Fruit fly (Drosophila melanogaster) whole organism, embryonic: ENCODE results near the gene REG.
A peak's percentile ranks its signal among the peaks of the same experiment; 100 is the strongest.

Experiments
- Bdp1 ChIP-seq: fragments of 200-800 bp; sonication (Bioruptor generic); optimal IDR thresholded peaks from 3 replicates; lab custom pipeline; 2016; ENCODE audit warnings: missing biosample characterization, missing genetic modification characterization
- Bteb2 ChIP-seq: fragments of 200-800 bp; sonication (Bioruptor generic); optimal IDR thresholded peaks from 2 replicates; lab custom pipeline; 2016; ENCODE audit warnings: missing biosample characterization, missing genetic modification characterization
- CG10321 ChIP-seq: fragments of 200-800 bp; sonication (Bioruptor generic); IDR thresholded peaks from 2 replicates; pipeline ENCODE4 v1.3.6; 2022; ENCODE audit warnings: missing biosample characterization, missing genetic modification characterization
- CG11247 ChIP-seq: fragments of 200-800 bp; sonication (Bioruptor generic); IDR thresholded peaks from 2 replicates; pipeline ENCODE4 v1.3.6; 2022; ENCODE audit warnings: missing biosample characterization, missing genetic modification characterization
- CG1233 ChIP-seq: fragments of 200-800 bp; sonication (Bioruptor generic); optimal IDR thresholded peaks from 4 replicates; lab custom pipeline; 2018; ENCODE audit warnings: missing biosample characterization, mild to moderate bottlenecking, missing genetic modification characterization
- CG15269 ChIP-seq: fragments of 200-800 bp; sonication (Bioruptor generic); optimal IDR thresholded peaks from 2 replicates; lab custom pipeline; 2018; ENCODE audit warnings: missing biosample characterization, mild to moderate bottlenecking, missing genetic modification characterization, moderate library complexity
- CG16815 ChIP-seq: fragments of 200-800 bp; sonication (Bioruptor generic); optimal IDR thresholded peaks from 3 replicates; lab custom pipeline; 2017; ENCODE audit warnings: missing biosample characterization, mild to moderate bottlenecking, missing genetic modification characterization
- CG17612 ChIP-seq: fragments of 200-800 bp; sonication (Bioruptor generic); IDR thresholded peaks from 2 replicates; pipeline ENCODE4 v1.3.6; 2022; ENCODE audit warnings: missing biosample characterization, missing genetic modification characterization
- CG18262 ChIP-seq: fragments of 200-800 bp; optimal IDR thresholded peaks from 3 replicates; lab custom pipeline; 2019; ENCODE audit warnings: missing biosample characterization, mild to moderate bottlenecking, missing genetic modification characterization, moderate library complexity
- CG18619 ChIP-seq: fragments of 200-800 bp; sonication (Bioruptor generic); optimal IDR thresholded peaks from 3 replicates; lab custom pipeline; 2017; ENCODE audit warnings: missing biosample characterization, mild to moderate bottlenecking, missing genetic modification characterization
- CG2202 ChIP-seq: fragments of 200-800 bp; sonication (Bioruptor generic); optimal IDR thresholded peaks from 2 replicates; lab custom pipeline; 2018; ENCODE audit warnings: missing biosample characterization, mild to moderate bottlenecking, missing genetic modification characterization
- CG31365 ChIP-seq: fragments of 200-800 bp; sonication (Bioruptor generic); optimal IDR thresholded peaks from 2 replicates; lab custom pipeline; 2018; ENCODE audit warnings: missing biosample characterization, mild to moderate bottlenecking, missing genetic modification characterization
- CG32767 ChIP-seq: fragments of 200-800 bp; sonication (Bioruptor generic); IDR thresholded peaks from 2 replicates; pipeline ENCODE4 v1.3.6; 2022; ENCODE audit warnings: missing biosample characterization, missing genetic modification characterization
- CG32772 ChIP-seq: fragments of 200-800 bp; sonication (Bioruptor generic); IDR thresholded peaks from 2 replicates; pipeline ENCODE4 v1.3.6; 2022; ENCODE audit warnings: missing biosample characterization, missing genetic modification characterization
- CG34422 ChIP-seq: fragments of 200-800 bp; sonication (Bioruptor generic); IDR thresholded peaks from 3 replicates; pipeline ENCODE4 v1.3.6; 2022; ENCODE audit warnings: missing biosample characterization, missing genetic modification characterization
- CG4617 ChIP-seq: fragments of 200-800 bp; sonication (Bioruptor generic); optimal IDR thresholded peaks from 3 replicates; lab custom pipeline; 2016; ENCODE audit warnings: missing biosample characterization, missing genetic modification characterization, borderline replicate concordance
- CG6765 ChIP-seq: fragments of 200-800 bp; sonication (Bioruptor generic); optimal IDR thresholded peaks from 3 replicates; lab custom pipeline; 2017; ENCODE audit warnings: missing biosample characterization, mild to moderate bottlenecking, missing genetic modification characterization
- CG6813 ChIP-seq: fragments of 200-800 bp; sonication (Bioruptor generic); optimal IDR thresholded peaks from 2 replicates; lab custom pipeline; 2017; ENCODE audit warnings: missing biosample characterization, missing genetic modification characterization, mild to moderate bottlenecking, moderate library complexity, missing genetic modification reagents
- CG7839 ChIP-seq: fragments of 200-800 bp; sonication (Bioruptor generic); optimal IDR thresholded peaks from 3 replicates; lab custom pipeline; 2018; ENCODE audit warnings: missing biosample characterization, mild to moderate bottlenecking, missing genetic modification characterization, moderate library complexity
- CG9437 ChIP-seq: fragments of 200-800 bp; sonication (Bioruptor generic); optimal IDR thresholded peaks from 2 replicates; lab custom pipeline; 2018; ENCODE audit warnings: missing biosample characterization, mild to moderate bottlenecking, missing genetic modification characterization
- Chrac-16 ChIP-seq: fragments of 200-800 bp; sonication (Bioruptor generic); optimal IDR thresholded peaks from 3 replicates; lab custom pipeline; 2016; ENCODE audit warnings: missing biosample characterization, missing genetic modification characterization
- Dad ChIP-seq: fragments of 200-800 bp; sonication (Bioruptor generic); optimal IDR thresholded peaks from 3 replicates; lab custom pipeline; 2016; ENCODE audit warnings: missing biosample characterization, missing genetic modification characterization
- Dek ChIP-seq: fragments of 200-800 bp; sonication (Bioruptor generic); optimal IDR thresholded peaks from 3 replicates; lab custom pipeline; 2019; ENCODE audit warnings: missing biosample characterization, mild to moderate bottlenecking, missing genetic modification characterization, moderate library complexity
- Dfd ChIP-seq, 2 experiments: fragments of >200 bp; optimal IDR thresholded peaks; 2 replicates each; lab custom pipeline; 2017; ENCODE audit warnings: missing biosample characterization in 2 of 2, missing genetic modification characterization in 2 of 2
- Dip2 ChIP-seq: fragments of 200-800 bp; sonication (Bioruptor generic); IDR thresholded peaks from 2 replicates; pipeline ENCODE4 v1.3.6; 2022; ENCODE audit warnings: missing biosample characterization, missing genetic modification characterization
- E2f1 ChIP-seq: fragments of 200-800 bp; sonication (Bioruptor generic); IDR thresholded peaks from 2 replicates; pipeline ENCODE4 v1.3.6; 2022; ENCODE audit warnings: missing biosample characterization, missing genetic modification characterization
- Ets65A ChIP-seq: fragments of 200-800 bp; sonication (Bioruptor generic); peaks from one replicate; lab custom pipeline; 2016; ENCODE audit warnings: missing biosample characterization, missing genetic modification characterization
- Ets97D ChIP-seq: fragments of 200-800 bp; sonication (Bioruptor generic); optimal IDR thresholded peaks from 3 replicates; lab custom pipeline; 2016; ENCODE audit warnings: missing biosample characterization, missing genetic modification characterization
- Mad ChIP-seq: fragments of 200-800 bp; sonication (Bioruptor generic); optimal IDR thresholded peaks from 2 replicates; lab custom pipeline; 2016; ENCODE audit warnings: missing biosample characterization, missing genetic modification characterization
- Mes4 ChIP-seq: fragments of 200-800 bp; sonication (Bioruptor generic); optimal IDR thresholded peaks from 2 replicates; lab custom pipeline; 2016; ENCODE audit warnings: missing biosample characterization, missing genetic modification characterization
- NK7.1 ChIP-seq: fragments of 200-800 bp; sonication (Bioruptor generic); optimal IDR thresholded peaks from 3 replicates; lab custom pipeline; 2016; ENCODE audit warnings: missing biosample characterization, missing genetic modification characterization
- Scr ChIP-seq: fragments of 200-800 bp; sonication (Bioruptor generic); IDR thresholded peaks from 2 replicates; pipeline ENCODE4 v1.3.6; 2022; ENCODE audit warnings: missing biosample characterization, missing genetic modification characterization; ENCODE audit not compliant: partially characterized antibody
- Sox102F ChIP-seq: fragments of 200-800 bp; sonication (Bioruptor generic); optimal IDR thresholded peaks from 2 replicates; lab custom pipeline; 2018; ENCODE audit warnings: missing biosample characterization, mild to moderate bottlenecking, missing genetic modification characterization, moderate library complexity
- Trl ChIP-seq, 3 experiments: fragments of >200 bp in 2 of 3; fragments of 200-800 bp in 1 of 3; sonication (Bioruptor generic) in 1 of 3; optimal IDR thresholded peaks; 2 replicates in 1 of 3; 3 replicates in 2 of 3; lab custom pipeline; 2016 to 2017; ENCODE audit warnings: missing biosample characterization in 1 of 3, missing genetic modification characterization in 1 of 3
- caup ChIP-seq: fragments of 200-800 bp; sonication (Bioruptor generic); optimal IDR thresholded peaks from 3 replicates; lab custom pipeline; 2017; ENCODE audit warnings: missing biosample characterization, mild to moderate bottlenecking, missing genetic modification characterization, moderate library complexity; ENCODE audit not compliant: severe bottlenecking
- croc ChIP-seq: fragments of 200-800 bp; sonication (Bioruptor generic); conservative IDR thresholded peaks from 3 replicates; pipeline ENCODE4 v1.3.6; 2022; ENCODE audit warnings: missing biosample characterization, missing genetic modification characterization
- esg ChIP-seq: fragments of 200-800 bp; sonication (Bioruptor generic); conservative IDR thresholded peaks from 2 replicates; pipeline ENCODE4 v1.3.6; 2022; ENCODE audit warnings: missing biosample characterization, missing genetic modification characterization
- eve ChIP-seq, 2 experiments: fragments of >200 bp; optimal IDR thresholded peaks; 2 replicates each; lab custom pipeline; 2017; ENCODE audit warnings: missing biosample characterization in 2 of 2, missing genetic modification characterization in 2 of 2
- ewg ChIP-seq: fragments of 200-800 bp; sonication (Bioruptor generic); optimal IDR thresholded peaks from 3 replicates; lab custom pipeline; 2017; ENCODE audit warnings: mild to moderate bottlenecking, missing biosample characterization, missing genetic modification reagents, missing genetic modification characterization
- grau ChIP-seq: fragments of 200-800 bp; optimal IDR thresholded peaks from 3 replicates; lab custom pipeline; 2019; ENCODE audit warnings: missing biosample characterization, mild to moderate bottlenecking, missing genetic modification characterization, moderate library complexity
- h ChIP-seq: fragments of >200 bp; optimal IDR thresholded peaks from 2 replicates; lab custom pipeline; 2017
- kah ChIP-seq: fragments of 200-800 bp; sonication (Bioruptor generic); optimal IDR thresholded peaks from 2 replicates; lab custom pipeline; 2018; ENCODE audit warnings: missing biosample characterization, mild to moderate bottlenecking, missing genetic modification characterization
- klu ChIP-seq: fragments of 200-800 bp; sonication (Bioruptor generic); IDR thresholded peaks from 2 replicates; pipeline ENCODE4 v1.3.6; 2022; ENCODE audit warnings: missing biosample characterization, missing genetic modification characterization
- knrl ChIP-seq: fragments of 200-800 bp; sonication (Bioruptor generic); IDR thresholded peaks from 3 replicates; pipeline ENCODE4 v1.3.6; 2022; ENCODE audit warnings: missing biosample characterization, missing genetic modification characterization; ENCODE audit not compliant: partially characterized antibody
- nerfin-2 ChIP-seq: fragments of 200-800 bp; sonication (Bioruptor generic); IDR thresholded peaks from 2 replicates; pipeline ENCODE4 v1.3.6; 2022; ENCODE audit warnings: missing biosample characterization, missing genetic modification characterization; ENCODE audit not compliant: partially characterized antibody
- slp2 ChIP-seq: fragments of 200-800 bp; sonication (Bioruptor generic); optimal IDR thresholded peaks from 2 replicates; lab custom pipeline; 2016; ENCODE audit warnings: missing biosample characterization, missing genetic modification characterization
- stc ChIP-seq: fragments of 200-800 bp; sonication (Bioruptor generic); IDR thresholded peaks from 2 replicates; pipeline ENCODE4 v1.3.6; 2022; ENCODE audit warnings: missing biosample characterization, missing genetic modification characterization
- sug ChIP-seq: fragments of 200-800 bp; optimal IDR thresholded peaks from 2 replicates; lab custom pipeline; 2019; ENCODE audit warnings: missing biosample characterization, mild to moderate bottlenecking, missing genetic modification characterization, moderate library complexity
- trem ChIP-seq: fragments of 200-800 bp; optimal IDR thresholded peaks from 3 replicates; lab custom pipeline; 2019; ENCODE audit warnings: missing biosample characterization, mild to moderate bottlenecking, missing genetic modification characterization, moderate library complexity
- wek ChIP-seq: fragments of 200-800 bp; sonication (Bioruptor generic); optimal IDR thresholded peaks from 3 replicates; lab custom pipeline; 2018; ENCODE audit warnings: missing biosample characterization, mild to moderate bottlenecking, missing genetic modification characterization, moderate library complexity
- z ChIP-seq: fragments of 200-800 bp; sonication (Bioruptor generic); IDR thresholded peaks from 3 replicates; pipeline ENCODE4 v1.3.6; 2022; ENCODE audit warnings: missing biosample characterization, missing genetic modification characterization

The REG gene

dm6 chrX:13214056-13214455 lies 1.9 kb downstream of the REG start (continued):
- TF ChIP-seq NK7.1 (GFP tag; lab: Kevin White, UChicago): no peak
- TF ChIP-seq Ets97D (GFP tag; lab: Kevin White, UChicago): peak; percentile 35
- TF ChIP-seq knrl (GFP tag; lab: Robert Waterston, UW): no peak; the same call in 2 of the 3 replicates
- TF ChIP-seq Dad (GFP tag; lab: Kevin White, UChicago): no peak
- TF ChIP-seq CG4617: no peak
- TF ChIP-seq Sox102F (GFP tag; lab: Kevin White, UChicago): peak; percentile 74
- peak; percentile 3 for TF ChIP-seq Bdp1 (GFP tag; lab: Kevin White, UChicago)
- TF ChIP-seq esg (GFP tag; lab: Robert Waterston, UW): peak; percentile 63
- TF ChIP-seq croc (GFP tag; lab: Robert Waterston, UW): no peak
- TF ChIP-seq Scr (GFP tag; lab: Robert Waterston, UW): no peak
- peak; percentile 30 for TF ChIP-seq CG1233 (GFP tag; lab: Kevin White, UChicago)
- TF ChIP-seq Dip2 (GFP tag; lab: Robert Waterston, UW): no peak
- no peak for TF ChIP-seq CG6765 (GFP tag; lab: Kevin White, UChicago)
- peak; percentile 72 for TF ChIP-seq stc (GFP tag; lab: Robert Waterston, UW)
- no peak for TF ChIP-seq kah (GFP tag; lab: Kevin White, UChicago)
- TF ChIP-seq Chrac-16 (GFP tag; lab: Kevin White, UChicago): peak; percentile 71
- peak; percentile 45; the same call in 1 of the 2 replicates for TF ChIP-seq CG11247 (GFP tag; lab: Robert Waterston, UW)
- no peak for TF ChIP-seq z (GFP tag; lab: Robert Waterston, UW)
- peak in 1 of 2 experiments; percentile 61 for TF ChIP-seq eve (GFP tag; optimal IDR thresholded peaks at IDR 0.05; lab: Kevin White, UChicago)
- peak; percentile 51 for TF ChIP-seq grau
- TF ChIP-seq CG32767 (GFP tag; lab: Robert Waterston, UW): peak; percentile 51
- peak; percentile 34 for TF ChIP-seq CG9437 (GFP tag; lab: Kevin White, UChicago)
- peak; percentile 47 for TF ChIP-seq CG31365 (tag; lab: Kevin White, UChicago)
- TF ChIP-seq Dek (tag; lab: Kevin White, UChicago): peak; percentile 54
- peak; percentile 70 for TF ChIP-seq CG7839 (tag; lab: Kevin White, UChicago)
- TF ChIP-seq CG10321 (GFP tag; lab: Robert Waterston, UW): 0 out of 2 replicates have a peak, but pooled peaks have one; percentile 37
- peak; percentile 87 for TF ChIP-seq Ets65A (GFP tag; lab: Kevin White, UChicago)
- no peak for TF ChIP-seq sug (tag; lab: Kevin White, UChicago)
- TF ChIP-seq CG2202 (tag; lab: Kevin White, UChicago): peak; percentile 33
- TF ChIP-seq CG17612 (GFP tag; lab: Robert Waterston, UW): 0 out of 2 replicates have a peak, but pooled peaks have one; percentile 32
- TF ChIP-seq CG18619 (GFP tag; lab: Kevin White, UChicago): peak; percentile 32
- no peak for TF ChIP-seq trem (tag; lab: Kevin White, UChicago)
- TF ChIP-seq Dfd (GFP tag; optimal IDR thresholded peaks at IDR 0.05; lab: Kevin White, UChicago): no peak
- peak; percentile 19 for TF ChIP-seq CG6813 (GFP tag; lab: Kevin White, UChicago)
- peak; percentile 27 for TF ChIP-seq ewg
- peak; percentile 43 for TF ChIP-seq Mad (GFP tag; lab: Kevin White, UChicago)
- peak; percentile 36 for TF ChIP-seq Bteb2
- TF ChIP-seq E2f1 (GFP tag; lab: Robert Waterston, UW): peak; percentile 61
- TF ChIP-seq wek: no peak
- peak; percentile 13 for TF ChIP-seq CG16815 (GFP tag; lab: Kevin White, UChicago)
- peak; percentile 58 for TF ChIP-seq Mes4 (GFP tag; lab: Kevin White, UChicago)
- no peak for TF ChIP-seq Trl (optimal IDR thresholded peaks at IDR 0.05; lab: Kevin White, UChicago)
- peak; percentile 69 for TF ChIP-seq Trl (GFP tag; optimal IDR thresholded peaks at IDR 0.05; lab: Kevin White, UChicago)
- peak; percentile 73 for TF ChIP-seq CG34422 (GFP tag; lab: Robert Waterston, UW)
- TF ChIP-seq nerfin-2 (GFP tag; lab: Robert Waterston, UW): no peak
- TF ChIP-seq h: no peak
- peak; percentile 38 for TF ChIP-seq caup (GFP tag; lab: Kevin White, UChicago)
- TF ChIP-seq slp2 (GFP tag; lab: Kevin White, UChicago): peak; percentile 49
- peak; percentile 63 for TF ChIP-seq CG15269 (tag; lab: Kevin White, UChicago)
- TF ChIP-seq klu (GFP tag; lab: Robert Waterston, UW): no peak
- TF ChIP-seq CG32772 (GFP tag; lab: Robert Waterston, UW): peak; percentile 37; the same call in 1 of the 2 replicates
- peak; percentile 58 for TF ChIP-seq CG18262 (tag; lab: Kevin White, UChicago)
